Worm (Caenorhabditis elegans) whole organism, early embryonic: ENCODE data around the gene K11H3.8.

Experiments used
- B0310.2 ChIP-seq: sonication (generic microtip); optimal IDR thresholded peaks from 2 replicates; lab custom pipeline; 2016; ENCODE audit warnings: mild to moderate bottlenecking, missing genetic modification characterization, missing compliant biosample characterization
- F13C5.2 ChIP-seq: sonication (generic microtip); optimal IDR thresholded peaks from 2 replicates; lab custom pipeline; 2017; ENCODE audit warnings: mild to moderate bottlenecking, missing genetic modification characterization, inconsistent platforms, missing compliant biosample characterization
- aly-1 ChIP-seq: sonication (generic microtip); optimal IDR thresholded peaks from 2 replicates; lab custom pipeline; 2016; ENCODE audit warnings: missing genetic modification characterization, missing compliant biosample characterization
- ama-1 ChIP-seq: fragments of 150-350 bp; optimal IDR thresholded peaks from 2 replicates; lab custom pipeline; 2014
- ceh-13 ChIP-seq: fragments of 200-800 bp; sonication (Bioruptor generic); optimal IDR thresholded peaks from 2 replicates; lab custom pipeline; 2018; ENCODE audit warnings: mild to moderate bottlenecking, missing genetic modification characterization, missing compliant biosample characterization
- flt-1 ChIP-seq: fragments of 200-800 bp; sonication (Bioruptor generic); IDR thresholded peaks from 2 replicates; pipeline ENCODE4 v1.3.6; 2022; ENCODE audit warnings: missing genetic modification characterization, missing compliant biosample characterization
- hmg-4 ChIP-seq: fragments of 200-800 bp; sonication (Bioruptor generic); optimal IDR thresholded peaks from 2 replicates; lab custom pipeline; 2018; ENCODE audit warnings: mild to moderate bottlenecking, missing genetic modification characterization, missing compliant biosample characterization
- hnd-1 ChIP-seq: sonication (generic microtip); optimal IDR thresholded peaks from 2 replicates; lab custom pipeline; 2016; ENCODE audit warnings: missing genetic modification characterization, missing compliant biosample characterization
- tbx-11 ChIP-seq: fragments of 200-800 bp; sonication (Bioruptor generic); IDR thresholded peaks from 2 replicates; pipeline ENCODE4 v1.3.6; 2022; ENCODE audit warnings: missing genetic modification characterization, missing compliant biosample characterization

DNA sequence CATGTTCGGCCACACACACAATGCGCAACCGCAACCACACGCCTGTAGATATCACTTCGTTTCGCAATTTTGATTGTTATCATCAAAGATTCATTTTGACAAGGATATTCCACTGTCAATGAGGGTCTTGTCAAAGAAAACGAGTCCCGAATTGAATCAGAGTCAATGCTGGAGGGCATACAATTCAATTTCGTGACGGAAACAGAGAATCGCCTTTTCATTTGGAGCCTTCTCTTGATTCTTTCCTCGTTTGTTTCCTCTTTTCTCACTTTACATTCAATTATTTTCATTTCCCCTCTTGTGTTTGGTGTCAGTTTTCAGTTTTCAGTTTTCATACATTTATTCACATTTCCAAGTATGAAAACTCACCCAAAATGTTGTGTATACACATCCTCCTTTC lies 32.4 kb downstream of the K11H3.8 start:
- TF ChIP-seq F13C5.2: no peak
- TF ChIP-seq hmg-4 (GFP tag; lab: Kevin White, UChicago): no peak
- TF ChIP-seq aly-1 (tag; lab: Kevin White, UChicago): no peak
- TF ChIP-seq ceh-13: no peak
- TF ChIP-seq ama-1 (lab: Kevin White, UChicago): no peak
- TF ChIP-seq flt-1 (GFP tag; lab: Robert Waterston, UW): no peak
- no peak for TF ChIP-seq B0310.2 (tag; lab: Kevin White, UChicago)
- no peak for TF ChIP-seq hnd-1 (tag; lab: Kevin White, UChicago)
- TF ChIP-seq tbx-11 (GFP tag; lab: Robert Waterston, UW): no peak
